Worm (Caenorhabditis elegans): ENCODE measurements around the gene acp-1.

ce11 chrX:3419084-3419483, 33.8 kb upstream of the acp-1 start, which contains the start of gene C04F6.7:
- TF ChIP-seq ref-1 (GFP tag; conservative IDR thresholded peaks at IDR 0.05): no peak
- TF ChIP-seq flt-1 (GFP tag; IDR thresholded peaks at IDR 0.05): no peak
- no peak for TF ChIP-seq tab-1 (GFP tag; IDR thresholded peaks at IDR 0.05)
